Fruit fly (Drosophila melanogaster): ENCODE data around the gene CG31342.

CG31342 gene

dm6 chr3R:12960929-12961855 lies 24.6 kb upstream of the CG31342 start, which contains the start of gene Spc25:
Gene Spc25, plus strand, starts transcription at chr3R:12961745.
- TF ChIP-seq lola (GFP tag; optimal IDR thresholded peaks at IDR 0.05) (no peak), jim (GFP tag; optimal IDR thresholded peaks at IDR 0.05) (peak; percentile 60), CG9705 (GFP tag; optimal IDR thresholded peaks at IDR 0.05) (no peak), Sp1 (GFP tag; optimal IDR thresholded peaks at IDR 0.05) (peak; percentile 7), foxo (GFP tag; optimal IDR thresholded peaks at IDR 0.05) (peak in 1 of 2 experiments; percentile 77), psq (GFP tag; optimal IDR thresholded peaks at IDR 0.05) (peak; percentile 16), Dif (GFP tag; optimal IDR thresholded peaks at IDR 0.05; ENCODE audit: partially characterized antibody) (no peak), woc (GFP tag; optimal IDR thresholded peaks at IDR 0.05) (no peak), h (GFP tag; optimal IDR thresholded peaks at IDR 0.05) (peak; percentile 68), pan (optimal IDR thresholded peaks at IDR 0.05) (no peak), Jra (GFP tag; optimal IDR thresholded peaks at IDR 0.05) (peak; percentile 78), Mio (GFP tag; optimal IDR thresholded peaks at IDR 0.05) (no peak), Hr83 (GFP tag; optimal IDR thresholded peaks at IDR 0.05; ENCODE audit: poor library complexity, severe bottlenecking) (peak; percentile 93), Vsx2 (GFP tag; optimal IDR thresholded peaks at IDR 0.05; ENCODE audit: partially characterized antibody) (no peak), dmrt93B (GFP tag; optimal IDR thresholded peaks at IDR 0.05) (no peak), ey (GFP tag; optimal IDR thresholded peaks at IDR 0.05) (peak; percentile 62), sage (GFP tag; optimal IDR thresholded peaks at IDR 0.05) (no peak), GATAd (GFP tag; optimal IDR thresholded peaks at IDR 0.05) (peak; percentile 57), br (GFP tag; optimal IDR thresholded peaks at IDR 0.05) (peak; percentile 66), dl (GFP tag; optimal IDR thresholded peaks at IDR 0.05; ENCODE audit: insufficient read depth in 1 of 2, partially characterized antibody in 2 of 2) (no peak), OdsH (GFP tag; optimal IDR thresholded peaks at IDR 0.05) (peak; percentile 55), fru (GFP tag; optimal IDR thresholded peaks at IDR 0.05) (peak; percentile 31), Abd-B (GFP tag; optimal IDR thresholded peaks at IDR 0.05) (no peak), rgr (GFP tag; optimal IDR thresholded peaks at IDR 0.05) (peak; percentile 68), CrebA (GFP tag; optimal IDR thresholded peaks at IDR 0.05; ENCODE audit: borderline replicate concordance) (peak; percentile 32), brk (GFP tag; optimal IDR thresholded peaks at IDR 0.05) (peak; percentile 62), Dfd (GFP tag; optimal IDR thresholded peaks at IDR 0.05) (no peak), dsf (GFP tag; optimal IDR thresholded peaks at IDR 0.05; ENCODE audit: borderline replicate concordance) (peak; percentile 60), N (GFP tag; optimal IDR thresholded peaks at IDR 0.05) (no peak), Hnf4 (GFP tag; optimal IDR thresholded peaks at IDR 0.05) (peak; percentile 75), usp (GFP tag; optimal IDR thresholded peaks at IDR 0.05) (no peak), HLH106 (tag; optimal IDR thresholded peaks at IDR 0.05) (no peak), sv (GFP tag; optimal IDR thresholded peaks at IDR 0.05) (no peak), Myc (optimal IDR thresholded peaks at IDR 0.05) (no peak), tai (GFP tag; optimal IDR thresholded peaks at IDR 0.05) (peak; percentile 91), Rel (GFP tag; optimal IDR thresholded peaks at IDR 0.05) (no peak), Rel (tag; optimal IDR thresholded peaks at IDR 0.05) (peak; percentile 8), CG32264 (GFP tag; optimal IDR thresholded peaks at IDR 0.05) (no peak), Hr78 (GFP tag; optimal IDR thresholded peaks at IDR 0.05) (no peak)

- no peak for TF ChIP-seq foxo (GFP tag; optimal IDR thresholded peaks at IDR 0.05)
- no peak for TF ChIP-seq fru (GFP tag; optimal IDR thresholded peaks at IDR 0.05)
- TF ChIP-seq Dif (GFP tag; optimal IDR thresholded peaks at IDR 0.05; ENCODE audit: partially characterized antibody) = no peak
- TF ChIP-seq Dfd (GFP tag; optimal IDR thresholded peaks at IDR 0.05) = no peak
- no peak for TF ChIP-seq Hnf4 (GFP tag; optimal IDR thresholded peaks at IDR 0.05)
- TF ChIP-seq Jra (GFP tag; optimal IDR thresholded peaks at IDR 0.05) = no peak
- no peak for TF ChIP-seq CrebA (GFP tag; optimal IDR thresholded peaks at IDR 0.05; ENCODE audit: borderline replicate concordance)
- no peak for TF ChIP-seq woc (GFP tag; optimal IDR thresholded peaks at IDR 0.05)
- no peak for TF ChIP-seq dl (GFP tag; optimal IDR thresholded peaks at IDR 0.05; ENCODE audit: insufficient read depth in 1 of 2, partially characterized antibody in 2 of 2)
- TF ChIP-seq tai (GFP tag; optimal IDR thresholded peaks at IDR 0.05) = no peak
- no peak for TF ChIP-seq N (GFP tag; optimal IDR thresholded peaks at IDR 0.05)
- TF ChIP-seq br (GFP tag; optimal IDR thresholded peaks at IDR 0.05) = no peak
These were observed 23.2 kb upstream of the CG31342 start for dm6 chr3R:12962612-12963011.
